Fruit fly (Drosophila melanogaster): Measurements from ENCODE around the gene CG13068.

The CG13068 gene

dm6 chr3L:16309972-16310371 is 40.8 kb downstream of the CG13068 start (continued):
- TF ChIP-seq ranshi (GFP tag; IDR thresholded peaks at IDR 0.05): 0 out of 2 replicates have a peak, but pooled peaks have one; percentile 29
- 0 out of 4 replicates have a peak, but pooled peaks have one; percentile 24 for TF ChIP-seq chinmo (GFP tag; IDR thresholded peaks at IDR 0.05; ENCODE audit: partially characterized antibody)
- TF ChIP-seq yki (optimal IDR thresholded peaks at IDR 0.05): no peak
- peak; percentile 63 for TF ChIP-seq CG9817 (tag; optimal IDR thresholded peaks at IDR 0.05)
- TF ChIP-seq CG3281 (GFP tag; optimal IDR thresholded peaks at IDR 0.05): peak; percentile 27
- no peak for TF ChIP-seq Lpt (GFP tag; optimal IDR thresholded peaks at IDR 0.05)
- peak; percentile 14 for TF ChIP-seq CG16815 (GFP tag; optimal IDR thresholded peaks at IDR 0.05)
- peak; percentile 38 for TF ChIP-seq CG30403 (GFP tag; optimal IDR thresholded peaks at IDR 0.05)
- TF ChIP-seq schlank (tag; optimal IDR thresholded peaks at IDR 0.05): peak; percentile 67
- TF ChIP-seq wdn (GFP tag; IDR thresholded peaks at IDR 0.05): peak; percentile 53; the same call in 1 of the 2 replicates
- TF ChIP-seq cwo (GFP tag; optimal IDR thresholded peaks at IDR 0.05): peak; percentile 9
- no peak for TF ChIP-seq ATbp (GFP tag; optimal IDR thresholded peaks at IDR 0.05)
- TF ChIP-seq HLH4C (GFP tag; IDR thresholded peaks at IDR 0.05; ENCODE audit: partially characterized antibody): no peak
- TF ChIP-seq Chrac-16 (GFP tag; optimal IDR thresholded peaks at IDR 0.05): no peak
- TF ChIP-seq CG9437 (GFP tag; optimal IDR thresholded peaks at IDR 0.05): no peak
- peak; percentile 5 for TF ChIP-seq Dip3 (GFP tag; optimal IDR thresholded peaks at IDR 0.05)
- TF ChIP-seq CG12104 (GFP tag; optimal IDR thresholded peaks at IDR 0.05): no peak
- TF ChIP-seq Trl (optimal IDR thresholded peaks at IDR 0.05): no peak
- peak; percentile 38 for TF ChIP-seq Trl (GFP tag; optimal IDR thresholded peaks at IDR 0.05)
- TF ChIP-seq al (GFP tag; IDR thresholded peaks at IDR 0.05): 0 out of 2 replicates have a peak, but pooled peaks have one; percentile 25

- no peak for TF ChIP-seq lov (optimal IDR thresholded peaks at IDR 0.05)
- TF ChIP-seq lov (GFP tag; IDR thresholded peaks at IDR 0.05): 0 out of 3 replicates have a peak, but pooled peaks have one; percentile 22
- TF ChIP-seq CG4730 (GFP tag; IDR thresholded peaks at IDR 0.05): no peak
- no peak for TF ChIP-seq CG4707 (GFP tag; optimal IDR thresholded peaks at IDR 0.05)
Observed at dm6 chr3L:16313985-16314384, 44.8 kb downstream of the CG13068 start, which contains the start of gene CG13062. TSS of gene CG13062 (plus strand) at chr3L:16314285.

- TF ChIP-seq CG43689 (GFP tag; IDR thresholded peaks at IDR 0.05) (no peak), CG13624 (GFP tag; optimal IDR thresholded peaks at IDR 0.05) (no peak), CG4404 (GFP tag; IDR thresholded peaks at IDR 0.05) (no peak), Fer2 (tag; optimal IDR thresholded peaks at IDR 0.05) (no peak), Ets97D (GFP tag; optimal IDR thresholded peaks at IDR 0.05) (no peak), CG9727 (GFP tag; optimal IDR thresholded peaks at IDR 0.05) (no peak), Drgx (GFP tag; IDR thresholded peaks at IDR 0.05) (no peak)
Observed at dm6 chr3L:16317724-16318123, 48.5 kb downstream of the CG13068 start, which contains the start of gene Nplp3. TSS of gene Nplp3 (plus strand) at chr3L:16318024.

- TF ChIP-seq Dp (GFP tag; optimal IDR thresholded peaks at IDR 0.05): no peak
- no peak for TF ChIP-seq Hmr (GFP tag; optimal IDR thresholded peaks at IDR 0.05)
- no peak for TF ChIP-seq CG32532 (GFP tag; IDR thresholded peaks at IDR 0.05)
- 0 out of 4 replicates have a peak, but pooled peaks have one; percentile 61 for TF ChIP-seq chinmo (GFP tag; IDR thresholded peaks at IDR 0.05; ENCODE audit: partially characterized antibody)
- no peak for TF ChIP-seq Dek (tag; optimal IDR thresholded peaks at IDR 0.05)
- peak; percentile 68 for TF ChIP-seq Deaf1 (tag; optimal IDR thresholded peaks at IDR 0.05)
- no peak for TF ChIP-seq sr (GFP tag; IDR thresholded peaks at IDR 0.05)
- no peak for TF ChIP-seq row (GFP tag; IDR thresholded peaks at IDR 0.05)
- no peak for TF ChIP-seq CG9797 (GFP tag; optimal IDR thresholded peaks at IDR 0.05)
- no peak for TF ChIP-seq pho (GFP tag; optimal IDR thresholded peaks at IDR 0.05)
- TF ChIP-seq Doc3 (GFP tag; IDR thresholded peaks at IDR 0.05; ENCODE audit: partially characterized antibody): no peak
- TF ChIP-seq CG10431 (GFP tag; optimal IDR thresholded peaks at IDR 0.05): no peak
Observed at dm6 chr3L:16319399-16319906, 50.3 kb downstream of the CG13068 start, which contains the start of the genes CG13041 and CG13060. TSS of gene CG13041 (minus strand) at chr3L:16319526. TSS of gene CG13060 (plus strand) at chr3L:16319856.
